Fruit fly (Drosophila melanogaster) whole organism, prepupa: Measurements from ENCODE around the gene Fancl.

ENCODE experiments used
- Blimp-1 ChIP-seq: fragments of 200-800 bp; sonication (Bioruptor generic); optimal IDR thresholded peaks from 3 replicates; lab custom pipeline; 2017; ENCODE audit warnings: missing biosample characterization, missing genetic modification characterization, mild to moderate bottlenecking, moderate library complexity, missing genetic modification reagents
- CG10631 ChIP-seq: fragments of 200-800 bp; sonication (Bioruptor generic); optimal IDR thresholded peaks from 2 replicates; lab custom pipeline; 2016; ENCODE audit warnings: missing biosample characterization, missing genetic modification characterization
- CG11294 ChIP-seq: fragments of 200-800 bp; sonication (Bioruptor generic); IDR thresholded peaks from 2 replicates; pipeline ENCODE4 v1.3.6; 2022; ENCODE audit warnings: missing biosample characterization, missing genetic modification characterization
- CG11902 ChIP-seq: fragments of 200-800 bp; sonication (Bioruptor generic); optimal IDR thresholded peaks from 3 replicates; lab custom pipeline; 2016; ENCODE audit warnings: missing biosample characterization, missing genetic modification characterization
- CG15336 ChIP-seq: fragments of 200-800 bp; sonication (Bioruptor generic); IDR thresholded peaks from 2 replicates; pipeline ENCODE4 v1.3.6; 2022; ENCODE audit warnings: missing biosample characterization, missing genetic modification characterization
- CG16779 ChIP-seq: fragments of 200-800 bp; sonication (Bioruptor generic); optimal IDR thresholded peaks from 3 replicates; lab custom pipeline; 2017; ENCODE audit warnings: missing biosample characterization, mild to moderate bottlenecking, missing genetic modification characterization
- CG31627 ChIP-seq: fragments of 200-800 bp; sonication (Bioruptor generic); optimal IDR thresholded peaks from 3 replicates; lab custom pipeline; 2016; ENCODE audit warnings: missing biosample characterization, missing genetic modification characterization
- CG34406 ChIP-seq: fragments of 200-800 bp; sonication (Bioruptor generic); optimal IDR thresholded peaks from 3 replicates; lab custom pipeline; 2016; ENCODE audit warnings: missing biosample characterization, missing genetic modification characterization
- CG4318 ChIP-seq: fragments of 200-800 bp; sonication (Bioruptor generic); optimal IDR thresholded peaks from 3 replicates; lab custom pipeline; 2017; ENCODE audit warnings: missing biosample characterization, mild to moderate bottlenecking, missing genetic modification characterization
- CG6163 ChIP-seq: fragments of 200-800 bp; sonication (Bioruptor generic); IDR thresholded peaks from 3 replicates; pipeline ENCODE4 v1.3.6; 2022; ENCODE audit warnings: missing biosample characterization, missing genetic modification characterization
- CG6276 ChIP-seq: fragments of 200-800 bp; sonication (Bioruptor generic); optimal IDR thresholded peaks from 2 replicates; lab custom pipeline; 2017; ENCODE audit warnings: missing biosample characterization, mild to moderate bottlenecking, missing genetic modification characterization
- CG6792 ChIP-seq: fragments of 200-800 bp; sonication (Bioruptor generic); optimal IDR thresholded peaks from 3 replicates; lab custom pipeline; 2016; ENCODE audit warnings: missing biosample characterization, missing genetic modification characterization
- CG6854 ChIP-seq: fragments of 200-800 bp; sonication (Bioruptor generic); optimal IDR thresholded peaks from 2 replicates; lab custom pipeline; 2017; ENCODE audit warnings: missing biosample characterization, mild to moderate bottlenecking, missing genetic modification characterization
- CG7368 ChIP-seq: fragments of 200-800 bp; sonication (Bioruptor generic); optimal IDR thresholded peaks from 3 replicates; lab custom pipeline; 2016; ENCODE audit warnings: missing biosample characterization, missing genetic modification characterization
- CG8319 ChIP-seq: fragments of 200-800 bp; sonication (Bioruptor generic); optimal IDR thresholded peaks from 3 replicates; lab custom pipeline; 2016; ENCODE audit warnings: missing biosample characterization, missing genetic modification characterization
- CG8632 ChIP-seq: fragments of 200-800 bp; sonication (Bioruptor generic); optimal IDR thresholded peaks from 3 replicates; lab custom pipeline; 2016; ENCODE audit warnings: missing biosample characterization, missing genetic modification characterization
- Eip75B ChIP-seq: fragments of 200-800 bp; sonication (Bioruptor generic); optimal IDR thresholded peaks from 3 replicates; lab custom pipeline; 2016; ENCODE audit warnings: missing biosample characterization, missing genetic modification characterization
- Eip78C ChIP-seq: fragments of 200-800 bp; sonication (Bioruptor generic); peaks from one replicate; lab custom pipeline; 2016; ENCODE audit warnings: missing biosample characterization, missing genetic modification characterization
- Eip93F ChIP-seq: fragments of 200-800 bp; sonication (Bioruptor generic); optimal IDR thresholded peaks from 2 replicates; lab custom pipeline; 2016; ENCODE audit warnings: missing biosample characterization, mild to moderate bottlenecking, missing genetic modification characterization
- Ets21C ChIP-seq: fragments of 200-800 bp; sonication (Bioruptor generic); optimal IDR thresholded peaks from 3 replicates; lab custom pipeline; 2016; ENCODE audit warnings: missing biosample characterization, missing genetic modification characterization
- Ets96B ChIP-seq: fragments of 200-800 bp; optimal IDR thresholded peaks from 2 replicates; lab custom pipeline; 2019; ENCODE audit warnings: missing biosample characterization, mild to moderate bottlenecking, missing genetic modification characterization, moderate library complexity
- Gug ChIP-seq: fragments of 200-800 bp; sonication (Bioruptor generic); IDR thresholded peaks from 2 replicates; pipeline ENCODE4 v1.3.6; 2022; ENCODE audit warnings: missing biosample characterization, missing genetic modification characterization
- Hr39 ChIP-seq: fragments of 200-800 bp; sonication (Bioruptor generic); optimal IDR thresholded peaks from 2 replicates; lab custom pipeline; 2016; ENCODE audit warnings: missing biosample characterization, missing genetic modification characterization
- Hr4 ChIP-seq: fragments of 200-800 bp; sonication (Bioruptor generic); optimal IDR thresholded peaks from 3 replicates; lab custom pipeline; 2016; ENCODE audit warnings: missing biosample characterization, missing genetic modification characterization
- Lpt ChIP-seq: fragments of 200-800 bp; sonication (Bioruptor generic); optimal IDR thresholded peaks from 3 replicates; lab custom pipeline; 2016; ENCODE audit warnings: missing biosample characterization, missing genetic modification characterization
- Met ChIP-seq: fragments of 200-800 bp; sonication (Bioruptor generic); optimal IDR thresholded peaks from 3 replicates; lab custom pipeline; 2016; ENCODE audit warnings: missing biosample characterization, missing genetic modification characterization
- Smox ChIP-seq: fragments of 200-800 bp; sonication (Bioruptor generic); optimal IDR thresholded peaks from 3 replicates; lab custom pipeline; 2016; ENCODE audit warnings: missing biosample characterization, missing genetic modification characterization
- Sox102F ChIP-seq: fragments of 200-800 bp; sonication (Bioruptor generic); optimal IDR thresholded peaks from 2 replicates; lab custom pipeline; 2016; ENCODE audit warnings: missing biosample characterization, mild to moderate bottlenecking, missing genetic modification characterization
- Sox14 ChIP-seq: fragments of 200-800 bp; sonication (Bioruptor generic); optimal IDR thresholded peaks from 3 replicates; lab custom pipeline; 2016; ENCODE audit warnings: missing biosample characterization, missing genetic modification characterization
- achi ChIP-seq: fragments of 200-800 bp; sonication (Bioruptor generic); optimal IDR thresholded peaks from 3 replicates; lab custom pipeline; 2016; ENCODE audit warnings: missing biosample characterization, missing genetic modification characterization
- cyc ChIP-seq: fragments of 200-800 bp; sonication (Bioruptor generic); optimal IDR thresholded peaks from 3 replicates; lab custom pipeline; 2016; ENCODE audit warnings: missing biosample characterization, missing genetic modification characterization
- dac ChIP-seq: fragments of 200-800 bp; sonication (Bioruptor generic); optimal IDR thresholded peaks from 2 replicates; lab custom pipeline; 2017; ENCODE audit warnings: missing biosample characterization, mild to moderate bottlenecking, missing genetic modification characterization
- dsx ChIP-seq: fragments of 200-800 bp; optimal IDR thresholded peaks from 3 replicates; lab custom pipeline; 2019; ENCODE audit warnings: missing biosample characterization, mild to moderate bottlenecking, missing genetic modification characterization, moderate library complexity; ENCODE audit not compliant: poor library complexity, severe bottlenecking
- eg ChIP-seq: fragments of 200-800 bp; sonication (Bioruptor generic); IDR thresholded peaks from 3 replicates; pipeline ENCODE4 v1.3.6; 2022; ENCODE audit warnings: missing biosample characterization, missing genetic modification characterization
- fd85E ChIP-seq: fragments of 200-800 bp; sonication (Bioruptor generic); optimal IDR thresholded peaks from 3 replicates; lab custom pipeline; 2016; ENCODE audit warnings: missing biosample characterization, missing genetic modification characterization
- fkh ChIP-seq: fragments of 200-800 bp; sonication (Bioruptor generic); optimal IDR thresholded peaks from 3 replicates; lab custom pipeline; 2017; ENCODE audit warnings: missing biosample characterization, mild to moderate bottlenecking, missing genetic modification characterization, moderate library complexity
- pdm3 ChIP-seq: fragments of 200-800 bp; sonication (Bioruptor generic); optimal IDR thresholded peaks from 3 replicates; lab custom pipeline; 2016; ENCODE audit warnings: missing biosample characterization, missing genetic modification characterization
- salr ChIP-seq, 2 experiments: fragments of 200-800 bp; sonication (Bioruptor generic); optimal IDR thresholded peaks; 3 replicates each; lab custom pipeline; 2016 to 2018; ENCODE audit warnings: missing biosample characterization in 2 of 2, missing genetic modification characterization in 2 of 2, mild to moderate bottlenecking in 1 of 2
- spab ChIP-seq: fragments of 200-800 bp; sonication (Bioruptor generic); optimal IDR thresholded peaks from 2 replicates; lab custom pipeline; 2017; ENCODE audit warnings: missing biosample characterization, mild to moderate bottlenecking, missing genetic modification characterization, missing genetic modification reagents
- ss ChIP-seq, 2 experiments: fragments of 200-800 bp; sonication (Bioruptor generic); optimal IDR thresholded peaks; 2 replicates in 1 of 2; 3 replicates in 1 of 2; lab custom pipeline; 2017 to 2018; ENCODE audit warnings: mild to moderate bottlenecking in 2 of 2, missing biosample characterization in 2 of 2, missing genetic modification characterization in 2 of 2, moderate library complexity in 1 of 2
- svp ChIP-seq: fragments of 200-800 bp; sonication (Bioruptor generic); peaks from one replicate; lab custom pipeline; 2016; ENCODE audit warnings: missing biosample characterization, missing genetic modification characterization
- vri ChIP-seq: fragments of 200-800 bp; sonication (Bioruptor generic); optimal IDR thresholded peaks from 3 replicates; lab custom pipeline; 2016; ENCODE audit warnings: missing biosample characterization, mild to moderate bottlenecking, missing genetic modification characterization

Fancl gene

DNA sequence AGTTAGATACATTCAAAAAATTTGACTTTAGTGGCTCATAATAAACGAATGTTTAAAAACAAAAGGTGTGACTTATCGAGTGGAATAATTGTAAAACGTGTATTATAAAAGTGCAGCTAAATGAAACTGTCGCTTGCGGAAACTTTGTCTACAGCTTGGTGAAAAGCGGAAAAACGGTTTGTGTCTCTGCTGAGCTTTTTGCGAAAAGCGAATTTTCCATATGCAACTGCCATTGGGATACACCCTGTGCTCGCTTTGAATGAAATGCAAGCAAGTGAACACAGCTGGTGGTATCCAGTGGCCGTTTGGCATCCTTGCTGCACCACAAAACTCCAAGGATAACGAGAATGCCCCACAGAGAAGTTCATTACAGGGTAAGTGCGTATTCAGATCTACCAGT is 38.2 kb upstream of the Fancl start:
- TF ChIP-seq Lpt (GFP tag; lab: Kevin White, UChicago) (no peak), Ets96B (tag; lab: Kevin White, UChicago) (no peak), Eip93F (GFP tag; lab: Kevin White, UChicago) (no peak), Hr4 (GFP tag; lab: Kevin White, UChicago) (no peak), CG7368 (GFP tag; lab: Kevin White, UChicago) (no peak), Hr39 (GFP tag; lab: Kevin White, UChicago) (no peak), CG16779 (tag; lab: Kevin White, UChicago) (no peak), salr (GFP tag; optimal IDR thresholded peaks at IDR 0.05; lab: Kevin White, UChicago) (no peak), Sox102F (GFP tag; lab: Kevin White, UChicago) (no peak), CG6792 (GFP tag; lab: Kevin White, UChicago) (no peak), CG6163 (no peak), Ets21C (GFP tag; lab: Kevin White, UChicago) (no peak), fd85E (GFP tag; lab: Kevin White, UChicago) (no peak), vri (GFP tag; lab: Kevin White, UChicago) (no peak), Gug (GFP tag; lab: Robert Waterston, UW) (no peak), spab (GFP tag; lab: Kevin White, UChicago) (no peak), CG11902 (no peak), Sox14 (no peak), achi (no peak)
- TF ChIP-seq, all 60 proteins: peak for 0

DNA sequence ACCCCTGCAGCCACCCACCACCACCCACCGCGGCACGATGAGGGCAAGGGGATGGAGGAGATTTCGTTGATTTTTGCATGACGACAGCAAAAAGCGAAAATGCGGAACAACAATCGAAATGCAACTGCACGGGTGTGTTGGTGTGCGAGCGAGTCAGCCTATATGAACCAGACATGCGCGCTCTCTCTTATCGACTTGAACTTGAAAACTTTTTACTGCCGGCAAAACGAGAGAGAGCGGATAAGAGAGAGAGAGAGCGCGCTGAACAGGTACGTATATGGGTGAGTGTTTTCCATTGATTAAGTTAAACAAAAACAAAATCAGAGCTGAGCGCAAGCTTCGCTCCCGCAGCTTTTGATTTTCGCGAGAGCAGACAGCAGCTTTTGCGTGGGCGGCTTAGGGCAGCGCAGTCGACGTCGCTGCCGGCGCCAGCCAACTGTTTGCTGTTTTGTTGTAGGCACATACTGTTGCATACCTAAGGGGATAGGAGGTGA is 36.5 kb upstream of the Fancl start:
- TF ChIP-seq Eip75B (GFP tag; lab: Kevin White, UChicago) (peak; percentile 36), CG10631 (GFP tag; lab: Kevin White, UChicago) (no peak), CG6854 (GFP tag; lab: Kevin White, UChicago) (peak; percentile 47), CG8319 (GFP tag; lab: Kevin White, UChicago) (no peak), ss (GFP tag; optimal IDR thresholded peaks at IDR 0.05; lab: Kevin White, UChicago) (peak; percentile 17 to 41), Eip93F (GFP tag; lab: Kevin White, UChicago) (peak; percentile 55), Sox102F (GFP tag; lab: Kevin White, UChicago) (peak; percentile 14), Eip78C (GFP tag; lab: Kevin White, UChicago) (peak; percentile 38), cyc (GFP tag; lab: Kevin White, UChicago) (no peak), Blimp-1 (GFP tag; lab: Kevin White, UChicago) (peak; percentile 75), Ets96B (tag; lab: Kevin White, UChicago) (no peak), CG15336 (peak; percentile 44; the same call in 1 of the 2 replicates), CG6792 (GFP tag; lab: Kevin White, UChicago) (no peak), dsx (GFP tag; lab: Kevin White, UChicago) (peak; percentile 27), svp (GFP tag; lab: Kevin White, UChicago) (peak; percentile 39), eg (GFP tag; lab: Robert Waterston, UW) (0 out of 3 replicates have a peak, but pooled peaks have one; percentile 30), Sox14 (peak; percentile 55), CG7368 (GFP tag; lab: Kevin White, UChicago) (peak; percentile 6), vri (GFP tag; lab: Kevin White, UChicago) (peak; percentile 82), Lpt (GFP tag; lab: Kevin White, UChicago) (peak; percentile 2), Gug (GFP tag; lab: Robert Waterston, UW) (no peak), CG16779 (tag; lab: Kevin White, UChicago) (peak; percentile 33), CG6163 (peak; percentile 55)

DNA sequence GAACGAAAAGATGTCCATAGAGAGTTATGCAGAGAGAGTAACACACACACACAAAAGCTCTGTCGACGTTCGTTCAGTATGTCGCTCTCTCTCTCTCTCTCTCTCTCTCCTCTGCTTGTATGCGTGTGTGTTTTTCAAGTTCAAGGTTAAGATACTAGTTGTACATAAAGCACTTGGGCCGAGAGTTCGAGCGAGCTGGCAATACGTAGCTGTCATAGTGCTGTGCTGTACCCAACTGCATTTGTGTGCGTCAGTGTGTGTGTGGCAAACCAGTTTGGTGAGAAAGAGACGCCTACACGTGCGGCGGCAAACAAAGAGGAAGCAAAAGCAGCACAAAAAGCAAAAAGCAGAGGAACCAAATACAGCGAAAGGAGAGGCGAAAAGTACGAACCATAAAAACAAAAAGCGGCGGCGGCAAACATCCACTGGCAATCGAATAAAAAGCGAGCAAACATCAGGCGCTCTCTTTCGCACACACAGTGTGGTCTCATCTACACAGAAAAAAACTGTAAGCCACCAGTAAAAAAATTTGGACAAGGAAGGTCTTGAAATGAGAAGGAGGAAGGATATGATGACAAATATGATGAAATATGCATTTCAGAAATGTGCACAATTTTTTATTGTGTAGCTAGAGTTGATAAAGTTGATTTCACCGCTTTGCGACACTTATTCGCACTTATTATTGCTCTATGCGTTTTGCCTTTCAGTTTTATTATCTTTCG is 34.7 kb upstream of the Fancl start:
- TF ChIP-seq Smox (GFP tag; lab: Kevin White, UChicago) (peak; percentile 84), Hr39 (GFP tag; lab: Kevin White, UChicago) (peak; percentile 92), Sox14 (peak; percentile 91), Met (peak; percentile 86), spab (GFP tag; lab: Kevin White, UChicago) (peak; percentile 88), CG15336 (peak; percentile 86), pdm3 (GFP tag; lab: Kevin White, UChicago) (peak; percentile 95), CG11294 (peak; percentile 87), CG34406 (peak; percentile 87), eg (GFP tag; lab: Robert Waterston, UW) (peak; percentile 94), fd85E (GFP tag; lab: Kevin White, UChicago) (peak; percentile 51), salr (GFP tag; optimal IDR thresholded peaks at IDR 0.05; lab: Kevin White, UChicago) (peak; percentile 90 to 91), dac (GFP tag; lab: Kevin White, UChicago) (peak; percentile 73), fkh (peak; percentile 79), Ets21C (GFP tag; lab: Kevin White, UChicago) (peak; percentile 78), CG6854 (GFP tag; lab: Kevin White, UChicago) (no peak), cyc (GFP tag; lab: Kevin White, UChicago) (peak; percentile 85), CG31627 (GFP tag; lab: Kevin White, UChicago) (peak; percentile 90), Gug (GFP tag; lab: Robert Waterston, UW) (peak; percentile 93), CG6276 (GFP tag; lab: Kevin White, UChicago) (peak; percentile 66), CG11902 (peak; percentile 85), CG8632 (GFP tag; lab: Kevin White, UChicago) (peak; percentile 88), CG4318 (peak; percentile 78)
